Worm (Caenorhabditis elegans): Measurements from ENCODE around the gene srw-95.

DNA sequence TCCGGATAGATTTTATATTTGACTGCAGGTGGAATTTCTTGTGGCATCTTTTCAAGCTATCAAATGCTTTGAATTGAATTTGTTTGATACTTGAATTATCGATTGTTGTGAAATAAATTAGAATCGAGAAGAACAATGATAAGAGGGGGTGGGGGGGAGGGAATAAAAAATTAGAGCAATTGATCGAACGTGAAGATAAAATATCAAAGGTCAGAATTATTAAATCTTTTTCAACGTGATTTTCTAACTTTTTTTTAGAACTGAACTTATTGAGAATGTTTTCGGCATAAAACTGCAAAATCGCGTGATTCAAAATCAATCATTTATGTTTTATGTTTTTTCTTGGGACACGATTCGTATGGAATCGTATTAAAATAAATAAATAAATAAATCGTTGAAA lies 15.3 kb downstream of the srw-95 start, which contains the start of gene mpz-4:
- no peak for TF ChIP-seq ceh-43 (GFP tag; optimal IDR thresholded peaks at IDR 0.05)
- no peak for TF ChIP-seq snpc-4 (tag; optimal IDR thresholded peaks at IDR 0.05)
- TF ChIP-seq mep-1 (tag; optimal IDR thresholded peaks at IDR 0.05) = no peak
- TF ChIP-seq sptf-1 (tag; optimal IDR thresholded peaks at IDR 0.05) = no peak
- no peak for TF ChIP-seq ztf-11 (tag; optimal IDR thresholded peaks at IDR 0.05)
- TF ChIP-seq unc-62 (GFP tag; optimal IDR thresholded peaks at IDR 0.05) = no peak
